ENCODE assay signal across 1 fruit fly cellular context in the genomic region with DNA sequence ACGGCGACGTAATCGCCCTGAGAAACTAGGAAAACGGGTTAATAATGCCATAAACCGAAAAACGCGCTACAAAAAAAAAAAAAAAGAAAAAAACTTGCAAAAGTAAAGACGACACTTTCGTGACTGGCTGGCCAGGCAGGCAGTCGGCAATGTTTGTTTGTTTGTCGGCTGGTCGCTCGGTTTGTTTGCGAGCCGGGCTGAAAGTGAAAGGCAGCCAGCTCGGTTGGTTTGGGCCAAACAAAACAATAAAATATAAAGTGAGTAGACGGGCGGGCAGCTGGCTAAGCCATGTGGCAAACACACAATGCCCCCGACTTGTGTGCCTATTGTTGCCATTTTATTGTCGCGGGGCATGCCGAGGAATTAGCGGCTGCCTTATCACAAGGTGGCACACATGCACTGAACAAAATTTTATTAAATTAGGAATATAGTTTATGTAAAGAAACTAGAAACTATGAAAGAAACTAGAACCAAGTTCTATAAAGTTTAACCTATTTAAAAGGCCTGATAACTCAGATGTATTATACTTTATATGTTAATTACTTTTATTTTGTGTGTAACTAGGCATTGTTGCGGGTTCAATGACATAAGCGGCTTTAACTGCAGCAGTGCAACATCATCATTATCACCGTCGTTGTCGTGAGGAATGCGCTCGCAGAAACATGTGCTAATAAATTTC.
TF ChIP-seq lines count a peak whose summit lies in the region.

No protein-coding gene starts in this region.

TF ChIP-seq in whole organism, prepupa, 60 proteins besides CTCF, POLR2A, EP300 and RAD21 (continued from another document):
- TF ChIP-seq dsx (GFP tag; optimal IDR thresholded peaks at IDR 0.05; lab: Kevin White, UChicago; ENCODE audit: poor library complexity, severe bottlenecking) (no peak), Eip75B (GFP tag; optimal IDR thresholded peaks at IDR 0.05; lab: Kevin White, UChicago) (no peak), acj6 (GFP tag; optimal IDR thresholded peaks at IDR 0.05; lab: Kevin White, UChicago) (no peak), CG9139 (GFP tag; optimal IDR thresholded peaks at IDR 0.05; lab: Kevin White, UChicago) (no peak), CG3919 (GFP tag; optimal IDR thresholded peaks at IDR 0.05; lab: Kevin White, UChicago) (no peak), achi (GFP tag; optimal IDR thresholded peaks at IDR 0.05; lab: Kevin White, UChicago) (no peak), Hr38 (GFP tag; optimal IDR thresholded peaks at IDR 0.05; lab: Kevin White, UChicago) (no peak), CG4318 (GFP tag; optimal IDR thresholded peaks at IDR 0.05; lab: Kevin White, UChicago) (no peak), CG34406 (GFP tag; optimal IDR thresholded peaks at IDR 0.05; lab: Kevin White, UChicago) (no peak), CG10669 (GFP tag; optimal IDR thresholded peaks at IDR 0.05; lab: Kevin White, UChicago) (no peak), Sox15 (GFP tag; optimal IDR thresholded peaks at IDR 0.05; lab: Kevin White, UChicago) (no peak), CG8632 (GFP tag; optimal IDR thresholded peaks at IDR 0.05; lab: Kevin White, UChicago) (no peak), Met (GFP tag; optimal IDR thresholded peaks at IDR 0.05; lab: Kevin White, UChicago) (no peak), CG11294 (GFP tag; IDR thresholded peaks at IDR 0.05; lab: Robert Waterston, UW) (no peak), spab (GFP tag; optimal IDR thresholded peaks at IDR 0.05; lab: Kevin White, UChicago) (no peak), Lpt (GFP tag; optimal IDR thresholded peaks at IDR 0.05; lab: Kevin White, UChicago) (no peak)
